Fruit fly (Drosophila melanogaster): ENCODE results near the gene CG15021.

Gene CG15021

DNA sequence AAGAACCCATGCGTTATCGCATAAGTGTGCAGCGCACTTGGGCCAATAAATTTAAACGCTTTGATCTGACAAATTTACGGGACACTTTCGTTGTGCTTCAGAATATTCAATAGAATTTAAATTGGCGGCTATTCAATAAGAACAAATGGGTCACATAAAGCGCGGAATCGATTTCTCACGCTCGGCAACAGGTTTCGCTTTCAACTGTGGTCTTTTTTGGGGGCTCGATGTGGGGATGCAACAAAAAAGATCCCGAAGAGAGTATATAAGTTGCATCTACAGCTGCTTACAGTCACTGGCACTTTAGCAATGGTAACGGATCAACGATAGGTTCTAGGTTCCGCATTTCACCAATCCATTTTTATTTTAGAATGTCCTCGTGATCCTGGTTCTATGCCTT is 36.2 kb downstream of the CG15021 start, which contains the start of gene CG11349:
Gene CG11349, plus strand, starts transcription at position 301 of the 400 bp plus-strand sequence.
- TF ChIP-seq gsb (GFP tag; IDR thresholded peaks at IDR 0.05), result no peak
- TF ChIP-seq Taf1 (GFP tag; IDR thresholded peaks at IDR 0.05), result no peak
- TF ChIP-seq MESR4 (GFP tag; optimal IDR thresholded peaks at IDR 0.05), result no peak
- no peak for TF ChIP-seq Dref (GFP tag; IDR thresholded peaks at IDR 0.05)
- no peak for TF ChIP-seq CG4360 (GFP tag; IDR thresholded peaks at IDR 0.05)
- TF ChIP-seq CoRest (tag; optimal IDR thresholded peaks at IDR 0.05), result no peak
- no peak for TF ChIP-seq CG11560 (tag; IDR thresholded peaks at IDR 0.05)
- TF ChIP-seq Side (GFP tag; optimal IDR thresholded peaks at IDR 0.05), result no peak

DNA sequence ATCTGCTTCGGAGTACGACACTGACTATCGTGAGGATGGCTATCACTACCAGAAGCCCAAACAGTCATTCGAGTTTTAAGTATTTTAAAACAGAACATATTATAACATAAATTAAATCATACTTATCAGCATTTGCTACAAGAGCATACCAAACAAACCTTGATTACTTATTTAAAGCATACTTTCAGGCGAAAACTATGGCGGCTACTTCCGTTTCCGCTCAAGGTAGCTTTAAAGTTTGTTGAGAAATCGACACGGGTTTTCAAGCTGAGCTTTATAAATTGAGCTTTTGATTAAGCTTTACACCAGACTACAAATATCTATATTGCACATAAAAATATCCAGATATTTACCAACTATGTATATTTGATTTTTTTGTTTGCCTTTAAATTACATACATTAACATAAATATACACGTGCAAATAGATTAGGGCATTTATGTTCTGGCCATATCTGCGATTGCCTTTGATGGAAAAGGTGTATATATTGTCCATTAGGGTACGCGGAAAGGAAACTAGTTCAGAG is 38.5 kb downstream of the CG15021 start:
- TF ChIP-seq danr (GFP tag; IDR thresholded peaks at IDR 0.05) (no peak), fd64A (GFP tag; optimal IDR thresholded peaks at IDR 0.05) (peak; percentile 90), ci (GFP tag; IDR thresholded peaks at IDR 0.05) (peak; percentile 98), onecut (GFP tag; IDR thresholded peaks at IDR 0.05) (peak; percentile 79), CG4617 (GFP tag; optimal IDR thresholded peaks at IDR 0.05; ENCODE audit: borderline replicate concordance) (peak; percentile 40), sna (GFP tag; IDR thresholded peaks at IDR 0.05; ENCODE audit: partially characterized antibody) (no peak), CG11247 (GFP tag; IDR thresholded peaks at IDR 0.05) (peak; percentile 62), Dref (GFP tag; IDR thresholded peaks at IDR 0.05) (no peak), CG11456 (GFP tag; IDR thresholded peaks at IDR 0.05) (peak; percentile 59; the same call in 1 of the 3 replicates), D19A (tag; optimal IDR thresholded peaks at IDR 0.05) (no peak), Hr39 (optimal IDR thresholded peaks at IDR 0.05) (no peak), peb (GFP tag; IDR thresholded peaks at IDR 0.05) (no peak), CG33213 (GFP tag; optimal IDR thresholded peaks at IDR 0.05) (peak; percentile 86), Nf-YC (tag; optimal IDR thresholded peaks at IDR 0.05) (peak; percentile 42), lmd (GFP tag; IDR thresholded peaks at IDR 0.05) (no peak), dati (GFP tag; IDR thresholded peaks at IDR 0.05) (peak; percentile 67; the same call in 1 of the 2 replicates), CG34422 (GFP tag; IDR thresholded peaks at IDR 0.05) (peak; percentile 46; the same call in 1 of the 3 replicates), nerfin-1 (tag; optimal IDR thresholded peaks at IDR 0.05) (peak; percentile 76), mld (GFP tag; IDR thresholded peaks at IDR 0.05; ENCODE audit: partially characterized antibody) (no peak), usp (GFP tag; optimal IDR thresholded peaks at IDR 0.05) (no peak), Ets65A (GFP tag) (no peak), Asciz (GFP tag; optimal IDR thresholded peaks at IDR 0.05) (peak; percentile 95), CG17829 (tag; optimal IDR thresholded peaks at IDR 0.05) (no peak), Sry-δ (GFP tag; optimal IDR thresholded peaks at IDR 0.05) (no peak), CG7963 (GFP tag; IDR thresholded peaks at IDR 0.05; ENCODE audit: partially characterized antibody) (no peak), ash1 (GFP tag; optimal IDR thresholded peaks at IDR 0.05) (peak; percentile 77), CG18619 (GFP tag; optimal IDR thresholded peaks at IDR 0.05) (peak; percentile 85), CG6254 (GFP tag; optimal IDR thresholded peaks at IDR 0.05) (peak; percentile 83), CG11093 (GFP tag; IDR thresholded peaks at IDR 0.05) (no peak), CG3163 (GFP tag; optimal IDR thresholded peaks at IDR 0.05) (peak; percentile 24), CG3847 (GFP tag; IDR thresholded peaks at IDR 0.05) (0 out of 2 replicates have a peak, but pooled peaks have one; percentile 12), shn (GFP tag; optimal IDR thresholded peaks at IDR 0.05) (peak; percentile 26), CG10654 (GFP tag; optimal IDR thresholded peaks at IDR 0.05) (peak; percentile 74), CG16779 (GFP tag; IDR thresholded peaks at IDR 0.05) (0 out of 2 replicates have a peak, but pooled peaks have one; percentile 34), CG17361 (GFP tag; IDR thresholded peaks at IDR 0.05) (no peak; the same call in 2 of the 3 replicates), CG2678 (tag; optimal IDR thresholded peaks at IDR 0.05) (peak; percentile 71), CG6765 (GFP tag; optimal IDR thresholded peaks at IDR 0.05) (peak; percentile 98), CG10274 (GFP tag; optimal IDR thresholded peaks at IDR 0.05) (peak; percentile 69), CG15514 (GFP tag; optimal IDR thresholded peaks at IDR 0.05) (peak; percentile 92), CG2712 (tag; optimal IDR thresholded peaks at IDR 0.05) (no peak), Usf (GFP tag; optimal IDR thresholded peaks at IDR 0.05) (no peak), Dad (GFP tag; optimal IDR thresholded peaks at IDR 0.05) (peak; percentile 59), slbo (GFP tag; IDR thresholded peaks at IDR 0.05) (no peak)
